Worm (Caenorhabditis elegans) whole organism, L2 larva: Measurements from ENCODE around the gene C25F9.14.

Experiments
- C34F6.9 ChIP-seq: fragments of 150-350 bp; optimal IDR thresholded peaks from 2 replicates; lab custom pipeline; 2014; ENCODE audit warnings: missing biosample characterization, missing genetic modification characterization
- R02D3.7 ChIP-seq: fragments of 150-350 bp; optimal IDR thresholded peaks from 2 replicates; lab custom pipeline; 2014; ENCODE audit warnings: missing biosample characterization, missing genetic modification characterization
- Y55F3AM.14 ChIP-seq: fragments of 200-800 bp; sonication (Bioruptor generic); optimal IDR thresholded peaks from 2 replicates; lab custom pipeline; 2018; ENCODE audit warnings: mild to moderate bottlenecking, missing genetic modification characterization, missing compliant biosample characterization
- alr-1 ChIP-seq: fragments of 150-350 bp; optimal IDR thresholded peaks from 2 replicates; lab custom pipeline; 2014; ENCODE audit warnings: missing biosample characterization, missing genetic modification characterization
- aly-2 ChIP-seq: fragments of 150-350 bp; optimal IDR thresholded peaks from 2 replicates; lab custom pipeline; 2014; ENCODE audit warnings: missing biosample characterization, missing genetic modification characterization
- ama-1 ChIP-seq: fragments of 150-350 bp; optimal IDR thresholded peaks from 2 replicates; lab custom pipeline; 2018; ENCODE audit warnings: inconsistent platforms
- ceh-16 ChIP-seq: fragments of 150-350 bp; optimal IDR thresholded peaks from 2 replicates; lab custom pipeline; 2014; ENCODE audit warnings: missing biosample characterization, missing genetic modification characterization
- ceh-82 ChIP-seq: fragments of 150-350 bp; optimal IDR thresholded peaks from 2 replicates; lab custom pipeline; 2014; ENCODE audit warnings: missing biosample characterization, missing genetic modification characterization
- crh-2 ChIP-seq: sonication (generic microtip); optimal IDR thresholded peaks from 2 replicates; lab custom pipeline; 2017; ENCODE audit warnings: missing biosample characterization, missing genetic modification characterization
- dmd-4 ChIP-seq: sonication (generic microtip); optimal IDR thresholded peaks from 2 replicates; lab custom pipeline; 2017; ENCODE audit warnings: missing biosample characterization, missing genetic modification characterization
- elt-1 ChIP-seq: fragments of 150-350 bp; optimal IDR thresholded peaks from 2 replicates; lab custom pipeline; 2014; ENCODE audit warnings: missing biosample characterization, missing genetic modification characterization
- elt-3 ChIP-seq: sonication (generic microtip); optimal IDR thresholded peaks from 2 replicates; lab custom pipeline; 2017; ENCODE audit warnings: missing biosample characterization, missing genetic modification characterization
- fos-1 ChIP-seq: fragments of 150-350 bp; optimal IDR thresholded peaks from 2 replicates; lab custom pipeline; 2014; ENCODE audit warnings: missing biosample characterization, missing genetic modification characterization
- gmeb-1 ChIP-seq: fragments of 150-350 bp; optimal IDR thresholded peaks from 2 replicates; lab custom pipeline; 2014; ENCODE audit warnings: missing biosample characterization, missing genetic modification characterization
- lin-11 ChIP-seq: fragments of 150-350 bp; sonication (generic microtip); optimal IDR thresholded peaks from 2 replicates; lab custom pipeline; 2014; ENCODE audit warnings: missing biosample characterization, missing genetic modification characterization, inconsistent platforms, mixed read lengths
- lin-13 ChIP-seq: fragments of 150-350 bp; optimal IDR thresholded peaks from 2 replicates; lab custom pipeline; 2014; ENCODE audit warnings: missing biosample characterization, missing genetic modification reagents, missing genetic modification characterization
- lin-39 ChIP-seq: fragments of 150-350 bp; optimal IDR thresholded peaks from 2 replicates; lab custom pipeline; 2014; ENCODE audit warnings: missing biosample characterization, missing genetic modification reagents, missing genetic modification characterization
- lsy-2 ChIP-seq, 2 experiments: fragments of 150-350 bp in 1 of 2; sonication (generic microtip) in 1 of 2; optimal IDR thresholded peaks; 2 replicates each; lab custom pipeline; 2014 to 2017; ENCODE audit warnings: missing biosample characterization in 2 of 2, missing genetic modification characterization in 2 of 2
- mab-5 ChIP-seq: fragments of 150-350 bp; optimal IDR thresholded peaks from 2 replicates; lab custom pipeline; 2014; ENCODE audit warnings: missing biosample characterization, missing genetic modification characterization
- mbf-1 ChIP-seq: sonication (generic microtip); optimal IDR thresholded peaks from 2 replicates; lab custom pipeline; 2017; ENCODE audit warnings: missing biosample characterization, missing genetic modification characterization
- nhr-11 ChIP-seq: fragments of 150-350 bp; optimal IDR thresholded peaks from 2 replicates; lab custom pipeline; 2014; ENCODE audit warnings: missing biosample characterization, missing genetic modification characterization
- nhr-12 ChIP-seq: fragments of 150-350 bp; optimal IDR thresholded peaks from 2 replicates; lab custom pipeline; 2014; ENCODE audit warnings: missing biosample characterization, missing genetic modification characterization
- nhr-129 ChIP-seq: fragments of 150-350 bp; optimal IDR thresholded peaks from 2 replicates; lab custom pipeline; 2014; ENCODE audit warnings: missing biosample characterization, missing genetic modification characterization
- nhr-21 ChIP-seq: fragments of 150-350 bp; optimal IDR thresholded peaks from 2 replicates; lab custom pipeline; 2014; ENCODE audit warnings: missing biosample characterization, missing genetic modification characterization
- nhr-23 ChIP-seq: fragments of 150-350 bp; optimal IDR thresholded peaks from 2 replicates; lab custom pipeline; 2014; ENCODE audit warnings: missing biosample characterization, missing genetic modification reagents, missing genetic modification characterization
- nhr-6 ChIP-seq: fragments of 150-350 bp; optimal IDR thresholded peaks from 2 replicates; lab custom pipeline; 2014; ENCODE audit warnings: missing biosample characterization, missing genetic modification characterization
- nhr-77 ChIP-seq: fragments of 150-350 bp; optimal IDR thresholded peaks from 2 replicates; lab custom pipeline; 2014; ENCODE audit warnings: missing biosample characterization, missing genetic modification characterization
- peb-1 ChIP-seq: fragments of 150-350 bp; optimal IDR thresholded peaks from 2 replicates; lab custom pipeline; 2014; ENCODE audit warnings: missing biosample characterization, missing genetic modification characterization
- skn-1 ChIP-seq: sonication (generic microtip); optimal IDR thresholded peaks from 2 replicates; lab custom pipeline; 2017; ENCODE audit warnings: missing biosample characterization, missing genetic modification characterization
- snpc-4 ChIP-seq: fragments of 150-350 bp; optimal IDR thresholded peaks from 2 replicates; lab custom pipeline; 2014; ENCODE audit warnings: missing biosample characterization, missing genetic modification characterization
- unc-39 ChIP-seq: fragments of 150-350 bp; optimal IDR thresholded peaks from 2 replicates; lab custom pipeline; 2014; ENCODE audit warnings: missing biosample characterization, missing genetic modification characterization
- unc-55 ChIP-seq: fragments of 150-350 bp; sonication (generic microtip); optimal IDR thresholded peaks from 3 replicates; lab custom pipeline; 2014; ENCODE audit warnings: missing biosample characterization, missing genetic modification reagents, missing genetic modification characterization
- unc-62 ChIP-seq: fragments of 150-350 bp; optimal IDR thresholded peaks from 2 replicates; lab custom pipeline; 2014; ENCODE audit warnings: missing biosample characterization, missing genetic modification reagents, missing genetic modification characterization
- zag-1 ChIP-seq: fragments of 150-350 bp; optimal IDR thresholded peaks from 2 replicates; lab custom pipeline; 2014; ENCODE audit warnings: missing biosample characterization, missing genetic modification characterization
- ztf-1 ChIP-seq: fragments of 200-800 bp; sonication (Bioruptor generic); conservative IDR thresholded peaks from 2 replicates; pipeline ENCODE4 v1.3.6; 2022; ENCODE audit warnings: missing genetic modification characterization, missing compliant biosample characterization
- ztf-11 ChIP-seq: sonication (generic microtip); optimal IDR thresholded peaks from 2 replicates; lab custom pipeline; 2017; ENCODE audit warnings: missing biosample characterization, missing genetic modification characterization

The C25F9.14 gene

DNA sequence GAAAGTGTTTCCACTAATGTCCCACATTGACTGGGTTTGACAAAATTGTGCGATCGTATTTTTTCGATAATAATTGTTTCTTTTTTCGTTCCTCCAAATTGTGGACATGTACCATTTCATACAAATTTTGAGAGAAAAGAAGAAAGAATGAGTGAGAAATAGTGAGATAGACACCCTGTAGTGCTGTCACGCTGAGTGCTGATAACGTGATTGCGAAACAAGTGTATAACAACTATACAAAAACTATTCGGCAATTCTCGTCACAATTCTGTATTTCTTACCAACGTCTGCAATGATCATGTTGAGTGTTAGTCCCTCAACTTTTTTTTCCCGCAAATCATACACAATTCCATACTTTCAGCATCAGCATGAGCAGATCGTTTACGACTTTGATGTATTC lies at the start of gene C25F9.14:
C25F9.14 (plus strand) TSS at position 178 of the 400 bp plus-strand sequence.
- no peak for TF ChIP-seq nhr-129 (tag; lab: Kevin White, UChicago)
- peak; percentile 49 for TF ChIP-seq fos-1 (tag; lab: Kevin White, UChicago)

DNA sequence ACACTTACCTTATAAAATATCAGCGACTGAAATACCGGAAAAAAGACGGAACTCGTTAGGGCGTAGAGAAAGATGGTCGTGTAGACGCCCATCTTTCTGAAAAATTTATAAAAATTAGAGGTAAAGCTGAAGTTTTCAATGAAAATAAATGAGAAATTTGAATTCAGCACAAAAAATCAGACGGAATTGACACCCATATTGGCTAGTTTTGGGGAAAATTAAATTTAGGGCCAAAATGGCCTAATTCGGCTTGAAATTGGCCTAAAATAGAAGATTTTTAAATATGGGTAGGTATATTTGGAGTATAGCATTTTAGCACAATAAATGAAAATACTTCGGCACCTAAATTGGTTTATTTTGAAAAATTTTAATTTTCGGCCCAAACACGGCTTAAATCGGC lies 46.3 kb upstream of the C25F9.14 start, which contains the start of gene slcr-46.2:
slcr-46.2 (minus strand) TSS at position 101 of the 400 bp plus-strand sequence.
- TF ChIP-seq lin-39 (tag; lab: Kevin White, UChicago), result no peak
- no peak for TF ChIP-seq unc-39 (tag; lab: Kevin White, UChicago)
- no peak for TF ChIP-seq ztf-11
- no peak for TF ChIP-seq lsy-2 (tag; optimal IDR thresholded peaks at IDR 0.05; lab: Kevin White, UChicago)
- no peak for TF ChIP-seq alr-1 (tag; lab: Kevin White, UChicago)
- TF ChIP-seq Y55F3AM.14 (GFP tag; lab: Kevin White, UChicago), result no peak
- no peak for TF ChIP-seq nhr-11 (tag; lab: Kevin White, UChicago)
- TF ChIP-seq nhr-77 (tag; lab: Kevin White, UChicago), result no peak
- TF ChIP-seq ceh-16, result no peak
- no peak for TF ChIP-seq lin-13 (GFP tag; lab: Kevin White, UChicago)
- TF ChIP-seq unc-62 (GFP tag; lab: Kevin White, UChicago), result no peak
- no peak for TF ChIP-seq unc-55 (GFP tag; lab: Kevin White, UChicago)
- no peak for TF ChIP-seq elt-1 (tag; lab: Kevin White, UChicago)
- no peak for TF ChIP-seq elt-3 (tag; lab: Kevin White, UChicago)
- no peak for TF ChIP-seq gmeb-1
- no peak for TF ChIP-seq ama-1

DNA sequence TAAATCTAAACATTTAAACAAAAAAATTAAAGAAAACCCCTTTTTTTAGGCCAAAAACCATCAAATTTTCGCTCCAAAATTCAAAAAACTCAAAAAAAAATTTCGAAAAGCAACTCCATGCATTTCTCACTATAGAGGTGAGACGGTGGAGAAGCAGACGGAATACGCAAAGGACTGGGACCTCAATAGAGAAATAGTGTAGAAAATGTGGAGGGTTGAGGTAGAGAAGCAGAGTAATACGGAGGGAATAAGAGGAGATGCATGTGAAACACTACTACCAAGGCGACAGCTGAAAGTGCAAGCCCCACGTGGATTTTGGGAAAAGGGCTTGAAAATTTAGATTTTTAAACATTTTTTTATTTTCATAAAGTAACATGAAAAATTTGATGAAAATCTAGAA lies 45.0 kb upstream of the C25F9.14 start:
- TF ChIP-seq crh-2 (tag; lab: Kevin White, UChicago) (peak; percentile 14), snpc-4 (no peak), unc-55 (GFP tag; lab: Kevin White, UChicago) (peak; percentile 57), lin-13 (GFP tag; lab: Kevin White, UChicago) (no peak), mbf-1 (no peak), ztf-11 (no peak), ceh-82 (tag; lab: Kevin White, UChicago) (no peak), nhr-21 (tag; lab: Kevin White, UChicago) (no peak), nhr-129 (tag; lab: Kevin White, UChicago) (peak; percentile 10), lin-11 (tag; lab: Kevin White, UChicago) (no peak), peb-1 (tag; lab: Kevin White, UChicago) (no peak), lsy-2 (tag; optimal IDR thresholded peaks at IDR 0.05; lab: Kevin White, UChicago) (peak in 1 of 2 experiments; percentile 33), C34F6.9 (peak; percentile 20), nhr-23 (no peak), ztf-1 (no peak), ceh-16 (no peak), aly-2 (tag; lab: Kevin White, UChicago) (no peak), dmd-4 (tag; lab: Kevin White, UChicago) (no peak)

DNA sequence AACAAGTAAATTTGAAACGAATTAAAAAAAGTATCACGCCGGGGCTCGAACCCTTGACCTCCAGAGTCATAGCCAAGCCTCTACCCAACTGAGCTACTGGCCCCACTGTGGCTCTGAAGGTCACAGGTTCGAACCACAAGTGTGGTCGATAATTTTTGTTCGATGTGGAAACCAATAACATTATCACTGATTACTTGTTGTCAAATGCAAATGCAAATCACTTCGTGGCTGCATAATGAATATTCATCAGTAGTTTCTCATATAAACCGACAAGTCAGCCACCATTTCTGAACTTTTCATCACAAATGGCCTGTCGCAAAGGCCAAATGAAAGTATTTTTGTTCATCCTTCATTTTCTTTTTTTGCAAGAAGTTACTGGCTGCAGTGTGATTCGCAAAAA lies 41.5 kb upstream of the C25F9.14 start, which contains the start of gene C25F9.8:
C25F9.8 (plus strand) TSS at position 301 of the 400 bp plus-strand sequence.
- TF ChIP-seq snpc-4 (no peak), zag-1 (tag; lab: Kevin White, UChicago) (no peak), nhr-12 (tag; lab: Kevin White, UChicago) (no peak), nhr-11 (tag; lab: Kevin White, UChicago) (no peak), skn-1 (no peak), R02D3.7 (tag; lab: Kevin White, UChicago) (no peak), mab-5 (tag; lab: Kevin White, UChicago) (no peak), mbf-1 (no peak), fos-1 (tag; lab: Kevin White, UChicago) (no peak), nhr-23 (no peak), unc-55 (GFP tag; lab: Kevin White, UChicago) (no peak), lin-39 (tag; lab: Kevin White, UChicago) (no peak), nhr-6 (tag; lab: Kevin White, UChicago) (no peak)
